Worm (Caenorhabditis elegans) whole organism, L1 larva: ENCODE measurements around the gene frpr-16.
A peak's percentile ranks its signal among the peaks of the same experiment; 100 is the strongest.

Experiments used
- C04F5.9 ChIP-seq: sonication (generic microtip); optimal IDR thresholded peaks from 2 replicates; lab custom pipeline; 2016; ENCODE audit warnings: missing genetic modification characterization, missing compliant biosample characterization
- F16B12.6 ChIP-seq: fragments of 150-350 bp; optimal IDR thresholded peaks from 2 replicates; lab custom pipeline; 2014; ENCODE audit warnings: missing biosample characterization, missing genetic modification characterization
- Y116A8C.19 ChIP-seq: sonication (generic microtip); optimal IDR thresholded peaks from 2 replicates; lab custom pipeline; 2016; ENCODE audit warnings: missing compliant biosample characterization, missing genetic modification characterization, borderline replicate concordance
- aha-1 ChIP-seq: fragments of 150-350 bp; optimal IDR thresholded peaks from 2 replicates; lab custom pipeline; 2014; ENCODE audit warnings: missing biosample characterization, missing genetic modification characterization
- alr-1 ChIP-seq: fragments of 200-800 bp; sonication (Bioruptor generic); optimal IDR thresholded peaks from 2 replicates; lab custom pipeline; 2018; ENCODE audit warnings: borderline replicate concordance, mild to moderate bottlenecking, missing genetic modification characterization, missing compliant biosample characterization
- aly-2 ChIP-seq: fragments of 150-350 bp; optimal IDR thresholded peaks from 2 replicates; lab custom pipeline; 2014; ENCODE audit warnings: missing biosample characterization, missing genetic modification characterization
- ama-1 ChIP-seq: fragments of 150-350 bp; optimal IDR thresholded peaks from 2 replicates; lab custom pipeline; 2014
- blmp-1 ChIP-seq: fragments of 150-350 bp; optimal IDR thresholded peaks from 2 replicates; lab custom pipeline; 2014; ENCODE audit warnings: missing biosample characterization, missing genetic modification characterization
- ceh-63 ChIP-seq: fragments of 200-800 bp; sonication (Bioruptor generic); optimal IDR thresholded peaks from 2 replicates; lab custom pipeline; 2018; ENCODE audit warnings: mild to moderate bottlenecking, missing genetic modification characterization, missing compliant biosample characterization
- ceh-82 ChIP-seq, 3 experiments: fragments of 150-350 bp in 1 of 3; sonication (generic microtip) in 2 of 3; optimal IDR thresholded peaks; 2 replicates each; lab custom pipeline; 2014 to 2017; ENCODE audit warnings: missing biosample characterization in 3 of 3, missing genetic modification characterization in 3 of 3
- ceh-88 ChIP-seq: fragments of 200-800 bp; sonication (Bioruptor generic); IDR thresholded peaks from 2 replicates; pipeline ENCODE4 v1.3.6; 2022; ENCODE audit warnings: missing genetic modification characterization, missing compliant biosample characterization
- ceh-90 ChIP-seq: sonication (generic microtip); optimal IDR thresholded peaks from 2 replicates; lab custom pipeline; 2016; ENCODE audit warnings: missing genetic modification characterization, missing compliant biosample characterization
- ces-1 ChIP-seq: fragments of 150-350 bp; optimal IDR thresholded peaks from 2 replicates; lab custom pipeline; 2014; ENCODE audit warnings: missing biosample characterization, missing genetic modification reagents, missing genetic modification characterization
- dsc-1 ChIP-seq: sonication (generic microtip); optimal IDR thresholded peaks from 2 replicates; lab custom pipeline; 2016; ENCODE audit warnings: mild to moderate bottlenecking, missing genetic modification characterization, missing compliant biosample characterization
- efl-3 ChIP-seq: fragments of 200-800 bp; sonication (Bioruptor generic); optimal IDR thresholded peaks from 2 replicates; lab custom pipeline; 2018; ENCODE audit warnings: mild to moderate bottlenecking, missing genetic modification characterization, missing compliant biosample characterization
- egl-13 ChIP-seq: sonication (generic microtip); optimal IDR thresholded peaks from 2 replicates; lab custom pipeline; 2016; ENCODE audit warnings: missing genotype, missing genetic modification reagents, missing genetic modification characterization, missing compliant biosample characterization
- elt-2 ChIP-seq: sonication (generic microtip); optimal IDR thresholded peaks from 2 replicates; lab custom pipeline; 2016; ENCODE audit warnings: missing genetic modification characterization, mild to moderate bottlenecking, inconsistent platforms, missing compliant biosample characterization, missing genetic modification reagents
- fkh-10 ChIP-seq: sonication (generic microtip); optimal IDR thresholded peaks from 2 replicates; lab custom pipeline; 2017; ENCODE audit warnings: missing biosample characterization, missing genetic modification reagents, missing genetic modification characterization
- fkh-4 ChIP-seq: sonication (generic microtip); optimal IDR thresholded peaks from 2 replicates; lab custom pipeline; 2016; ENCODE audit warnings: missing compliant biosample characterization, missing genetic modification characterization, borderline replicate concordance
- fkh-8 ChIP-seq: sonication (generic microtip); optimal IDR thresholded peaks from 2 replicates; lab custom pipeline; 2016; ENCODE audit warnings: mild to moderate bottlenecking, missing genetic modification characterization, missing compliant biosample characterization
- fos-1 ChIP-seq: fragments of 150-350 bp; optimal IDR thresholded peaks from 2 replicates; lab custom pipeline; 2014; ENCODE audit warnings: missing biosample characterization, missing genetic modification characterization
- hpl-2 ChIP-seq: fragments of 150-350 bp; optimal IDR thresholded peaks from 2 replicates; lab custom pipeline; 2014; ENCODE audit warnings: missing biosample characterization, missing genetic modification reagents, missing genetic modification characterization
- irx-1 ChIP-seq: sonication (generic microtip); optimal IDR thresholded peaks from 2 replicates; lab custom pipeline; 2016; ENCODE audit warnings: missing genetic modification characterization, missing compliant biosample characterization
- jun-1 ChIP-seq: fragments of 150-350 bp; optimal IDR thresholded peaks from 2 replicates; lab custom pipeline; 2014; ENCODE audit warnings: missing biosample characterization, missing genetic modification reagents, missing genetic modification characterization
- lin-13 ChIP-seq: fragments of 150-350 bp; optimal IDR thresholded peaks from 2 replicates; lab custom pipeline; 2014; ENCODE audit warnings: missing biosample characterization, missing genetic modification reagents, missing genetic modification characterization
- lin-14 ChIP-seq: fragments of 200-800 bp; sonication (Bioruptor generic); optimal IDR thresholded peaks from 2 replicates; lab custom pipeline; 2018; ENCODE audit warnings: mild to moderate bottlenecking, missing genetic modification characterization, moderate library complexity, missing compliant biosample characterization
- lin-15B ChIP-seq: fragments of 150-350 bp; sonication (generic microtip); optimal IDR thresholded peaks from 3 replicates; lab custom pipeline; 2014; ENCODE audit warnings: missing biosample characterization, missing genetic modification characterization
- lsy-2 ChIP-seq, 2 experiments: fragments of 150-350 bp; optimal IDR thresholded peaks; 2 replicates each; lab custom pipeline; 2014; ENCODE audit warnings: missing biosample characterization in 2 of 2, missing genetic modification characterization in 2 of 2
- mab-9 ChIP-seq: fragments of 200-800 bp; sonication (Bioruptor generic); IDR thresholded peaks from 2 replicates; pipeline ENCODE4 v1.3.6; 2022; ENCODE audit warnings: missing genetic modification reagents, missing genetic modification characterization, missing compliant biosample characterization
- mdl-1 ChIP-seq, 2 experiments: fragments of 150-350 bp; optimal IDR thresholded peaks; 2 replicates each; lab custom pipeline; 2014 to 2017; ENCODE audit warnings: missing biosample characterization in 2 of 2, missing genetic modification characterization in 2 of 2, inconsistent platforms in 1 of 2
- mef-2 ChIP-seq: fragments of 150-350 bp; optimal IDR thresholded peaks from 2 replicates; lab custom pipeline; 2014; ENCODE audit warnings: missing biosample characterization, missing genetic modification characterization
- mep-1 ChIP-seq: fragments of 150-350 bp; optimal IDR thresholded peaks from 2 replicates; lab custom pipeline; 2014; ENCODE audit warnings: missing biosample characterization, missing genetic modification characterization
- nhr-11 ChIP-seq: fragments of 150-350 bp; optimal IDR thresholded peaks from 2 replicates; lab custom pipeline; 2014; ENCODE audit warnings: missing biosample characterization, missing genetic modification characterization
- nhr-12 ChIP-seq: sonication (generic microtip); optimal IDR thresholded peaks from 2 replicates; lab custom pipeline; 2017; ENCODE audit warnings: missing biosample characterization, missing genetic modification characterization
- nhr-19 ChIP-seq: fragments of 200-800 bp; sonication (Bioruptor generic); conservative IDR thresholded peaks from 2 replicates; pipeline ENCODE4 v1.3.6; 2022; ENCODE audit warnings: missing genetic modification characterization, missing compliant biosample characterization
- nhr-237 ChIP-seq: fragments of 150-350 bp; optimal IDR thresholded peaks from 2 replicates; lab custom pipeline; 2014; ENCODE audit warnings: missing biosample characterization, missing genetic modification characterization
- nhr-71 ChIP-seq: sonication (generic microtip); optimal IDR thresholded peaks from 2 replicates; lab custom pipeline; 2016; ENCODE audit warnings: mild to moderate bottlenecking, missing genetic modification characterization, moderate library complexity, missing compliant biosample characterization
- nhr-85 ChIP-seq: sonication (generic microtip); peaks from one replicate; lab custom pipeline; 2016; ENCODE audit warnings: missing genetic modification characterization, inconsistent platforms, missing compliant biosample characterization
- nhr-90 ChIP-seq: sonication (generic microtip); optimal IDR thresholded peaks from 2 replicates; lab custom pipeline; 2016; ENCODE audit warnings: mild to moderate bottlenecking, missing genetic modification characterization, missing compliant biosample characterization; ENCODE audit not compliant: poor library complexity
- pag-3 ChIP-seq: sonication (generic microtip); optimal IDR thresholded peaks from 2 replicates; lab custom pipeline; 2017; ENCODE audit warnings: missing genetic modification characterization, mild to moderate bottlenecking, missing compliant biosample characterization, antibody characterized with exemption, borderline replicate concordance; ENCODE audit not compliant: insufficient read depth
- pqm-1 ChIP-seq: sonication (generic microtip); optimal IDR thresholded peaks from 3 replicates; lab custom pipeline; 2017; ENCODE audit warnings: missing biosample characterization, missing genetic modification characterization
- rnt-1 ChIP-seq: sonication (generic microtip); optimal IDR thresholded peaks from 2 replicates; lab custom pipeline; 2016; ENCODE audit warnings: mild to moderate bottlenecking, missing genetic modification characterization, moderate library complexity, missing compliant biosample characterization
- snpc-4 ChIP-seq: fragments of 150-350 bp; optimal IDR thresholded peaks from 2 replicates; lab custom pipeline; 2014; ENCODE audit warnings: missing biosample characterization, missing genetic modification characterization
- sptf-1 ChIP-seq: fragments of 150-350 bp; optimal IDR thresholded peaks from 2 replicates; lab custom pipeline; 2014; ENCODE audit warnings: missing biosample characterization, missing genetic modification characterization
- tlp-1 ChIP-seq: fragments of 150-350 bp; optimal IDR thresholded peaks from 2 replicates; lab custom pipeline; 2014; ENCODE audit warnings: missing biosample characterization, missing genetic modification characterization
- unc-130 ChIP-seq: fragments of 150-350 bp; optimal IDR thresholded peaks from 2 replicates; lab custom pipeline; 2017; ENCODE audit warnings: missing biosample characterization, missing genetic modification characterization, inconsistent platforms
- unc-62 ChIP-seq: fragments of 150-350 bp; optimal IDR thresholded peaks from 2 replicates; lab custom pipeline; 2014; ENCODE audit warnings: missing biosample characterization, missing genetic modification reagents, missing genetic modification characterization
- unc-86 ChIP-seq: sonication (generic microtip); optimal IDR thresholded peaks from 2 replicates; lab custom pipeline; 2016; ENCODE audit warnings: missing genetic modification characterization, missing compliant biosample characterization
- vab-15 ChIP-seq: sonication (generic microtip); optimal IDR thresholded peaks from 2 replicates; lab custom pipeline; 2017; ENCODE audit warnings: missing genotype, mild to moderate bottlenecking, missing genetic modification characterization, missing compliant biosample characterization
- xbp-1 ChIP-seq: sonication (generic microtip); optimal IDR thresholded peaks from 2 replicates; lab custom pipeline; 2016; ENCODE audit warnings: missing genetic modification characterization, missing compliant biosample characterization
- zag-1 ChIP-seq: fragments of 150-350 bp; optimal IDR thresholded peaks from 2 replicates; lab custom pipeline; 2014; ENCODE audit warnings: missing biosample characterization, missing genetic modification characterization
- ztf-11 ChIP-seq, 2 experiments: sonication (generic microtip); optimal IDR thresholded peaks; 2 replicates each; lab custom pipeline; 2016 to 2017; ENCODE audit warnings: missing genetic modification characterization in 2 of 2, missing biosample characterization in 1 of 2, missing compliant biosample characterization in 1 of 2
- ztf-4 ChIP-seq: fragments of 150-350 bp; optimal IDR thresholded peaks from 2 replicates; lab custom pipeline; 2014; ENCODE audit warnings: missing biosample characterization, missing genetic modification characterization

Gene frpr-16

ce11 chrII:6047639-6048159 lies 16.7 kb upstream of the frpr-16 start, which contains the start of the genes R12C12.6 and ran-5:
Gene R12C12.6, minus strand, starts transcription at chrII:6047867.
Gene ran-5, plus strand, starts transcription at chrII:6048109.
- peak; percentile 34 for TF ChIP-seq ama-1
- peak; percentile 63 for TF ChIP-seq F16B12.6 (tag; lab: Kevin White, UChicago)
- peak; percentile 75 for TF ChIP-seq nhr-11 (tag; lab: Kevin White, UChicago)
- TF ChIP-seq fkh-10: peak; percentile 32
- peak in 1 of 2 experiments; percentile 68 for TF ChIP-seq ztf-11 (tag; optimal IDR thresholded peaks at IDR 0.05; lab: Kevin White, UChicago)
- peak; percentile 79 for TF ChIP-seq blmp-1 (tag; lab: Kevin White, UChicago)
- peak; percentile 93 for TF ChIP-seq mep-1
- peak; percentile 89 to 91 for TF ChIP-seq lsy-2 (tag; optimal IDR thresholded peaks at IDR 0.05; lab: Kevin White, UChicago)
- TF ChIP-seq fkh-4 (tag; lab: Kevin White, UChicago): peak; percentile 64
- peak; percentile 87 for TF ChIP-seq nhr-19 (GFP tag; lab: Robert Waterston, UW)
- TF ChIP-seq xbp-1 (tag; lab: Kevin White, UChicago): peak; percentile 87
- no peak for TF ChIP-seq Y116A8C.19
- no peak for TF ChIP-seq vab-15 (tag; lab: Kevin White, UChicago)
- no peak for TF ChIP-seq tlp-1 (tag; lab: Kevin White, UChicago)
- TF ChIP-seq aha-1 (tag; lab: Kevin White, UChicago): no peak
- peak in 1 of 2 experiments; percentile 65 for TF ChIP-seq mdl-1 (tag; optimal IDR thresholded peaks at IDR 0.05; lab: Kevin White, UChicago)
- peak; percentile 79 for TF ChIP-seq egl-13
- TF ChIP-seq sptf-1: no peak
- TF ChIP-seq lin-13 (GFP tag; lab: Kevin White, UChicago): peak; percentile 68
- peak; percentile 15 for TF ChIP-seq ceh-90 (tag; lab: Kevin White, UChicago)
- no peak for TF ChIP-seq pqm-1
- peak; percentile 79 for TF ChIP-seq fos-1 (tag; lab: Kevin White, UChicago)
- TF ChIP-seq irx-1 (tag; lab: Kevin White, UChicago): peak; percentile 79
- TF ChIP-seq unc-62 (GFP tag; lab: Kevin White, UChicago): no peak
- no peak for TF ChIP-seq ceh-63 (GFP tag; lab: Kevin White, UChicago)
- TF ChIP-seq ceh-82 (tag; optimal IDR thresholded peaks at IDR 0.05; lab: Kevin White, UChicago): peak; percentile 82 to 91 (median 87)
- peak; percentile 24 for TF ChIP-seq hpl-2 (GFP tag; lab: Kevin White, UChicago)
- peak; percentile 95 for TF ChIP-seq rnt-1 (tag; lab: Kevin White, UChicago)
- TF ChIP-seq nhr-237 (tag; lab: Kevin White, UChicago): peak; percentile 58
- peak; percentile 88 for TF ChIP-seq nhr-90 (tag; lab: Kevin White, UChicago)
- TF ChIP-seq pag-3 (tag; lab: Kevin White, UChicago): no peak
- peak; percentile 92 for TF ChIP-seq nhr-71 (tag; lab: Kevin White, UChicago)
- no peak for TF ChIP-seq ces-1
- TF ChIP-seq dsc-1 (tag; lab: Kevin White, UChicago): peak; percentile 91
- no peak for TF ChIP-seq mef-2
- no peak for TF ChIP-seq efl-3 (GFP tag; lab: Kevin White, UChicago)
- TF ChIP-seq C04F5.9 (tag; lab: Kevin White, UChicago): peak; percentile 60
- TF ChIP-seq aly-2: peak; percentile 67
- peak; percentile 82 for TF ChIP-seq lin-14 (GFP tag; lab: Kevin White, UChicago)
- TF ChIP-seq nhr-12: no peak
- 0 out of 2 replicates have a peak, but pooled peaks have one; percentile 40 for TF ChIP-seq ceh-88 (GFP tag; lab: Robert Waterston, UW)
- peak; percentile 68 for TF ChIP-seq lin-15B
- TF ChIP-seq snpc-4 (tag; lab: Kevin White, UChicago): peak; percentile 83
- TF ChIP-seq unc-130 (tag; lab: Kevin White, UChicago): no peak
- TF ChIP-seq ztf-4 (tag; lab: Kevin White, UChicago): peak; percentile 62
- TF ChIP-seq zag-1: no peak
- TF ChIP-seq unc-86: peak; percentile 78
- peak; percentile 57; the same call in 1 of the 2 replicates for TF ChIP-seq mab-9
- TF ChIP-seq jun-1 (tag; lab: Kevin White, UChicago): peak; percentile 58
- TF ChIP-seq fkh-8 (tag; lab: Kevin White, UChicago): peak; percentile 69
- TF ChIP-seq elt-2: peak; percentile 75
- no peak for TF ChIP-seq alr-1
- TF ChIP-seq nhr-85 (tag; lab: Kevin White, UChicago): peak; percentile 94
